Worm (Caenorhabditis elegans) whole organism, L4/young adult: Measurements from ENCODE around the gene ppat-1.
A peak's percentile ranks its signal among the peaks of the same experiment; 100 is the strongest.

ENCODE experiments used
- W03F9.2 ChIP-seq: fragments of 150-350 bp; optimal IDR thresholded peaks from 2 replicates; lab custom pipeline; 2014; ENCODE audit warnings: missing biosample characterization, missing genetic modification characterization
- dao-5 ChIP-seq: sonication (generic microtip); optimal IDR thresholded peaks from 2 replicates; lab custom pipeline; 2016; ENCODE audit warnings: missing genotype, missing genetic modification characterization, moderate library complexity, missing compliant biosample characterization
- him-1 ChIP-seq: sonication (generic microtip); optimal IDR thresholded peaks from 2 replicates; lab custom pipeline; 2016; ENCODE audit warnings: missing genotype, missing genetic modification reagents, missing genetic modification characterization, missing compliant biosample characterization

The ppat-1 gene

ce11 chrIII:4688965-4689364, at the start of gene ppat-1:
TSS of gene ppat-1 (plus strand) at chrIII:4689280.
- TF ChIP-seq W03F9.2 (tag; lab: Kevin White, UChicago) (no peak), dao-5 (tag; lab: Kevin White, UChicago) (no peak)

ce11 chrIII:4643262-4643661, 45.8 kb upstream of the ppat-1 start, which contains the start of gene pfas-1:
TSS of gene pfas-1 (minus strand) at chrIII:4643310.
- no peak for TF ChIP-seq him-1 (tag; lab: Kevin White, UChicago)
- TF ChIP-seq W03F9.2 (tag; lab: Kevin White, UChicago): no peak
- TF ChIP-seq dao-5 (tag; lab: Kevin White, UChicago): no peak

DNA sequence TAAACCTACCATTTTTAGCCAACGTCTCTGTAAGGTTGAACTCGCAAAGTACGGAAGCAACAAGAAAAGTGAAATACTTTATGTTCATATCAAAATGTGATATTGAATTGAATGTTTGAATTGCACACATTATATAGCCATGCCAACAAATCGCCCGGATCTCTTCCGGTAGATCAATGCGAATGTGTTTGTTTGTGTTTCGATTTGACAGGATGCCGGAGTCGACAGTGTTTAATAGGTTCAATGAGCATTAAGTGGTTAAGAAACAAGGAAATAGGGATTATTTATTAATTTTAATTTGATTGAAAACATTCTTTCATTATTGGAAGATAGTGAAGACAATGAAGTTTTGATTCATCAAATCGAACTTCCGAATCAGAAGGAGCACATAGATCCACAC, 42.8 kb upstream of the ppat-1 start, which contains the start of gene pqn-29:
Gene pqn-29, minus strand, starts transcription at position 101 of the 400 bp plus-strand sequence.
- TF ChIP-seq dao-5 (tag; lab: Kevin White, UChicago): no peak
- no peak for TF ChIP-seq him-1 (tag; lab: Kevin White, UChicago)
- TF ChIP-seq W03F9.2 (tag; lab: Kevin White, UChicago): no peak

- TF ChIP-seq W03F9.2 (tag; lab: Kevin White, UChicago) (no peak), him-1 (tag; lab: Kevin White, UChicago) (no peak), dao-5 (tag; lab: Kevin White, UChicago) (no peak)
Observed at ce11 chrIII:4647341-4647740, 41.7 kb upstream of the ppat-1 start.

DNA sequence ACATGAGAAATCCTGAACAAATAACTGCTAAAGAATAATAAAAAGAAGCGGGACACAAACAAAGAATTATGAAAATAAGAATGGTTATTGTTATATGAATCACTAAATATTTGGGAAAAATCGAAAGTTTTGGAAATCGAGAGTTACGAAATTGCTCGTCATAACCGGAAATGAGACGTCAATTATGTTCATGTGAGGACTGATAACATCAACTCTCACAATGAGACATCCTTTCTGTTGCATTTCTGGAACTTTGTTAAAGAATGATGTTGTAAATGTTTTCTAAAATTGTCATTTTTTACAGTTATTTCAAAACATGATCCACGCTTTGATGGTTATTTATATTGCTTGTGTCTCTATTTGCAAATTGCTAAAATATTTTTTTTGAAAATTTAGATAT, 41.2 kb upstream of the ppat-1 start, which contains the start of gene T23F11.6:
Gene T23F11.6, minus strand, starts transcription at position 45 of the 400 bp plus-strand sequence.
- no peak for TF ChIP-seq dao-5 (tag; lab: Kevin White, UChicago)
- TF ChIP-seq him-1 (tag; lab: Kevin White, UChicago): no peak
- no peak for TF ChIP-seq W03F9.2 (tag; lab: Kevin White, UChicago)

DNA sequence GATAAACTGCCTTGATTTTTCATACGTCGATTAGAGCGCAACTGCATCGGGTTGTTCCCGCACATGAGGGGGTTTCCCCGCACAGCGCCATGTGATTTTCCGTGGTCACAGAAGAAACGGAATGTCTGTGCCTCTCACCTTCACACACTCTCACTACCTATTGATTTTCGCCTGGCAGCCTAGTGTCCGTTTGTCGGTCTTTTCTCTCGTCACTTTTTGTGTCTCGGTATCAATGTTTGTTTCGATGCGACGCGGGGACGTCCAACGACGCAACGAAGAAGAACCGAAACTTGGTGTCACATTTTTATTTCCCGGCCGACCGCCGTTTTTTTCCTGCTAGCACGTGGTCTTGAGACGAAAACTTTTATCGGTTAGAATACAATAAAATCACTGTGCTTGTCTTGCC, 39.7 kb upstream of the ppat-1 start:
- TF ChIP-seq him-1 (tag; lab: Kevin White, UChicago): peak; percentile 89
- no peak for TF ChIP-seq dao-5 (tag; lab: Kevin White, UChicago)
- TF ChIP-seq W03F9.2 (tag; lab: Kevin White, UChicago): peak; percentile 57

- no peak for TF ChIP-seq W03F9.2 (tag; lab: Kevin White, UChicago)
- TF ChIP-seq dao-5 (tag; lab: Kevin White, UChicago): no peak
- TF ChIP-seq him-1 (tag; lab: Kevin White, UChicago): no peak
Observed at ce11 chrIII:4649811-4650544, 39.1 kb upstream of the ppat-1 start, which contains the start of gene ppm-2. TSS of gene ppm-2 (plus strand) at chrIII:4650494.

ce11 chrIII:4653374-4653773, 35.7 kb upstream of the ppat-1 start:
- no peak for TF ChIP-seq him-1 (tag; lab: Kevin White, UChicago)
- TF ChIP-seq dao-5 (tag; lab: Kevin White, UChicago): no peak
- no peak for TF ChIP-seq W03F9.2 (tag; lab: Kevin White, UChicago)

DNA sequence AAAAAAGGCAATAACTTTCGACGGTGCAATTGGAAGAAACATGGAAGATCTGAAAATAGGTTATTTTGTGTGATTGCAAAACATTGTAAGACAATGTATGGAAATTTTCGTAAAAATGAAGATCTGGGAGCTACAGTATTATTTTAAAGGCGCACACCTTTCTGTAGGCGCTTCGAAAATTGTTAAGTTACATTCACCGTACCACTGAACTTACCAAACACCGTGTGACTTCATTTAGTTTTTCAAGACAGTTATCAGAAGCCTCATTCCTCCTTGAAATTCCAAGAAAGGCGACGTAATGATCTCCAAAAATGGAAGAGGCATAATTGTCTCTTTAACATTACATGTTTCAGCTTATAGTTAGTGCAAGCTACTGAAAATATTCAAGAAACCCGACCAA, 35.2 kb upstream of the ppat-1 start:
- TF ChIP-seq dao-5 (tag; lab: Kevin White, UChicago): no peak
- no peak for TF ChIP-seq him-1 (tag; lab: Kevin White, UChicago)
- TF ChIP-seq W03F9.2 (tag; lab: Kevin White, UChicago): no peak

DNA sequence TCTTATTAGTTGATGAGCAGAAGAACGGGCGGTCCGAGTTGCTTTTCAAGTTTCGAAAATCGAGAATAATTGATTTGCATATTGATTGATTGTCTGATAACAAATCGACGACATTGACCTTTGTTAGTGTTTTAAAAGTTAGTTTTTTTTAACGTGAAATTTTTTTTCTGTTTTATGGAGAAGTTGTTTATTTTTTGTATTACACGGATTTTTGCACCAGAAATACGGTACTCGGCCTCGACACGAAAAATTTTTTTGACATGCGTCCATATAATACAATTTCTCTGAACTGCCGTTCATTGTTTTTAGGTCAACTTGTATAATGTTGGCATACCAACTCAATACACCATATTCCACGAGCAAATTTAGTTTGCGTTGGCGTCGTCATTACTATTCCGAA, 33.7 kb upstream of the ppat-1 start, which contains the start of gene T23F11.2:
Gene T23F11.2, minus strand, starts transcription at position 101 of the 400 bp plus-strand sequence.
- no peak for TF ChIP-seq W03F9.2 (tag; lab: Kevin White, UChicago)
- no peak for TF ChIP-seq him-1 (tag; lab: Kevin White, UChicago)
- no peak for TF ChIP-seq dao-5 (tag; lab: Kevin White, UChicago)

ce11 chrIII:4656415-4656814, 32.7 kb upstream of the ppat-1 start:
- no peak for TF ChIP-seq W03F9.2 (tag; lab: Kevin White, UChicago)
- TF ChIP-seq him-1 (tag; lab: Kevin White, UChicago): peak; percentile 91

- TF ChIP-seq him-1 (tag; lab: Kevin White, UChicago): no peak
- TF ChIP-seq dao-5 (tag; lab: Kevin White, UChicago): no peak
- no peak for TF ChIP-seq W03F9.2 (tag; lab: Kevin White, UChicago)
Observed at ce11 chrIII:4657386-4657785, 31.7 kb upstream of the ppat-1 start.

- TF ChIP-seq him-1 (tag; lab: Kevin White, UChicago) (peak; percentile 29), W03F9.2 (tag; lab: Kevin White, UChicago) (no peak)
Observed at ce11 chrIII:4658384-4658844, 30.7 kb upstream of the ppat-1 start, which contains the start of gene cdka-1. TSS of gene cdka-1 (plus strand) at chrIII:4658794.

- no peak for TF ChIP-seq him-1 (tag; lab: Kevin White, UChicago)
- TF ChIP-seq dao-5 (tag; lab: Kevin White, UChicago): no peak
- no peak for TF ChIP-seq W03F9.2 (tag; lab: Kevin White, UChicago)
Observed at ce11 chrIII:4659426-4659825, 29.7 kb upstream of the ppat-1 start.
